Worm (Caenorhabditis elegans) whole organism, young adult: ENCODE measurements around the gene srx-19.

ENCODE experiments used
- B0019.2 ChIP-seq: fragments of 200-800 bp; sonication (Bioruptor generic); conservative IDR thresholded peaks from 2 replicates; pipeline ENCODE4 v1.3.6; 2022; ENCODE audit warnings: missing genetic modification reagents, missing genetic modification characterization, missing compliant biosample characterization
- D2030.7 ChIP-seq: fragments of 200-800 bp; sonication (Bioruptor generic); IDR thresholded peaks from 2 replicates; pipeline ENCODE4 v1.3.6; 2022; ENCODE audit warnings: missing genetic modification reagents, missing genetic modification characterization, missing compliant biosample characterization
- F10E7.11 ChIP-seq: sonication (generic microtip); optimal IDR thresholded peaks from 2 replicates; lab custom pipeline; 2017; ENCODE audit warnings: mild to moderate bottlenecking, missing genetic modification characterization, moderate library complexity, missing compliant biosample characterization
- F37B4.10 ChIP-seq: fragments of 200-800 bp; sonication (Bioruptor generic); IDR thresholded peaks from 2 replicates; pipeline ENCODE4 v1.3.6; 2022; ENCODE audit warnings: missing genetic modification characterization, missing compliant biosample characterization
- F49E8.2 ChIP-seq: sonication (generic microtip); optimal IDR thresholded peaks from 3 replicates; lab custom pipeline; 2017; ENCODE audit warnings: missing genetic modification characterization, mild to moderate bottlenecking, missing compliant biosample characterization, antibody characterized with exemption, moderate library complexity; ENCODE audit not compliant: insufficient read depth
- F57C9.4 ChIP-seq: sonication (generic microtip); optimal IDR thresholded peaks from 2 replicates; lab custom pipeline; 2017; ENCODE audit warnings: mild to moderate bottlenecking, missing genetic modification characterization, missing compliant biosample characterization
- K11D2.4 ChIP-seq: fragments of 200-800 bp; sonication (Bioruptor generic); IDR thresholded peaks from 2 replicates; pipeline ENCODE4 v1.3.6; 2022; ENCODE audit warnings: missing genetic modification reagents, missing genetic modification characterization, missing compliant biosample characterization
- K12H6.12 ChIP-seq: fragments of 200-800 bp; sonication (Bioruptor generic); optimal IDR thresholded peaks from 2 replicates; lab custom pipeline; 2018; ENCODE audit warnings: mild to moderate bottlenecking, missing genetic modification characterization, missing compliant biosample characterization
- T07F8.4 ChIP-seq: sonication (generic microtip); optimal IDR thresholded peaks from 2 replicates; lab custom pipeline; 2016; ENCODE audit warnings: mild to moderate bottlenecking, missing genetic modification characterization, moderate library complexity, missing compliant biosample characterization
- Y79H2A.3 ChIP-seq: fragments of 200-800 bp; sonication (Bioruptor generic); conservative IDR thresholded peaks from 2 replicates; pipeline ENCODE4 v1.3.6; 2022; ENCODE audit warnings: missing genetic modification reagents, missing genetic modification characterization, missing compliant biosample characterization
- Y95B8A.8 ChIP-seq: fragments of 200-800 bp; sonication (Bioruptor generic); IDR thresholded peaks from 2 replicates; pipeline ENCODE4 v1.3.6; 2022; ENCODE audit warnings: missing genetic modification reagents, missing genetic modification characterization, missing compliant biosample characterization
- ZK185.1 ChIP-seq: sonication (generic microtip); optimal IDR thresholded peaks from 2 replicates; lab custom pipeline; 2016; ENCODE audit warnings: mild to moderate bottlenecking, missing genetic modification characterization, missing compliant biosample characterization; ENCODE audit not compliant: poor library complexity, severe bottlenecking
- aptf-2 ChIP-seq: fragments of 200-800 bp; sonication (Bioruptor generic); conservative IDR thresholded peaks from 2 replicates; pipeline ENCODE4 v1.3.6; 2022; ENCODE audit warnings: missing genetic modification reagents, missing genetic modification characterization, missing compliant biosample characterization
- atf-7 ChIP-seq: sonication (generic microtip); optimal IDR thresholded peaks from 2 replicates; lab custom pipeline; 2017; ENCODE audit warnings: mild to moderate bottlenecking, missing genetic modification characterization, missing compliant biosample characterization
- athp-1 ChIP-seq: sonication (generic microtip); optimal IDR thresholded peaks from 2 replicates; lab custom pipeline; 2017; ENCODE audit warnings: mild to moderate bottlenecking, missing genetic modification characterization, missing compliant biosample characterization
- attf-3 ChIP-seq: fragments of 200-800 bp; sonication (Bioruptor generic); conservative IDR thresholded peaks from 2 replicates; pipeline ENCODE4 v1.3.6; 2022; ENCODE audit warnings: missing genetic modification reagents, missing genetic modification characterization, missing compliant biosample characterization
- cebp-1 ChIP-seq, 2 experiments: fragments of 200-800 bp in 1 of 2; sonication (Bioruptor generic) in 1 of 2; sonication (generic microtip) in 1 of 2; IDR thresholded peaks in 1 of 2; optimal IDR thresholded peaks in 1 of 2; 2 replicates each; pipeline versions ENCODE4 v1.3.6 to Lab custom; 2017 to 2022; ENCODE audit warnings: missing compliant biosample characterization in 2 of 2, missing genetic modification characterization in 2 of 2, mild to moderate bottlenecking in 1 of 2, missing genetic modification reagents in 1 of 2, moderate library complexity in 1 of 2
- ceh-27 ChIP-seq: fragments of 200-800 bp; sonication (Bioruptor generic); optimal IDR thresholded peaks from 2 replicates; lab custom pipeline; 2018; ENCODE audit warnings: mild to moderate bottlenecking, missing genetic modification characterization, moderate library complexity, missing compliant biosample characterization
- ceh-91 ChIP-seq: fragments of 200-800 bp; sonication (Bioruptor generic); IDR thresholded peaks from 2 replicates; pipeline ENCODE4 v1.3.6; 2022; ENCODE audit warnings: missing genetic modification reagents, missing genetic modification characterization, missing compliant biosample characterization
- dox-1 ChIP-seq: fragments of 200-800 bp; sonication (Bioruptor generic); IDR thresholded peaks from 2 replicates; pipeline ENCODE4 v1.3.6; 2022; ENCODE audit warnings: missing genetic modification reagents, missing genetic modification characterization, missing compliant biosample characterization
- dpl-1 ChIP-seq: fragments of 150-350 bp; optimal IDR thresholded peaks from 2 replicates; lab custom pipeline; 2014; ENCODE audit warnings: missing biosample characterization, missing genetic modification reagents, missing genetic modification characterization
- ekl-4 ChIP-seq: fragments of 200-800 bp; sonication (Bioruptor generic); IDR thresholded peaks from 2 replicates; pipeline ENCODE4 v1.3.6; 2022; ENCODE audit warnings: missing genetic modification reagents, missing genetic modification characterization, missing compliant biosample characterization
- gei-17 ChIP-seq: fragments of 200-800 bp; sonication (Bioruptor generic); optimal IDR thresholded peaks from 2 replicates; lab custom pipeline; 2018; ENCODE audit warnings: mild to moderate bottlenecking, missing genetic modification characterization, missing compliant biosample characterization
- him-1 ChIP-seq: sonication (generic microtip); optimal IDR thresholded peaks from 2 replicates; lab custom pipeline; 2016; ENCODE audit warnings: missing genotype, missing genetic modification reagents, missing genetic modification characterization, missing compliant biosample characterization
- hmg-1.2 ChIP-seq: fragments of 200-800 bp; sonication (Bioruptor generic); IDR thresholded peaks from 2 replicates; pipeline ENCODE4 v1.3.6; 2022; ENCODE audit warnings: missing genetic modification reagents, missing genetic modification characterization, missing compliant biosample characterization
- hmg-20 ChIP-seq: fragments of 200-800 bp; sonication (Bioruptor generic); IDR thresholded peaks from 2 replicates; pipeline ENCODE4 v1.3.6; 2022; ENCODE audit warnings: missing genetic modification reagents, missing genetic modification characterization, missing compliant biosample characterization
- lin-35 ChIP-seq, 3 experiments: fragments of 150-350 bp in 2 of 3; sonication (generic microtip) in 1 of 3; optimal IDR thresholded peaks; 2 replicates each; lab custom pipeline; 2014 to 2018; ENCODE audit warnings: missing biosample characterization in 3 of 3, missing genetic modification characterization in 3 of 3, missing genetic modification reagents in 3 of 3
- lin-54 ChIP-seq: fragments of 200-800 bp; sonication (Bioruptor generic); optimal IDR thresholded peaks from 2 replicates; lab custom pipeline; 2018; ENCODE audit warnings: mild to moderate bottlenecking, missing genetic modification characterization, missing compliant biosample characterization
- madf-8 ChIP-seq: fragments of 200-800 bp; sonication (Bioruptor generic); conservative IDR thresholded peaks from 2 replicates; pipeline ENCODE4 v1.3.6; 2022; ENCODE audit warnings: missing genetic modification reagents, missing genetic modification characterization, missing compliant biosample characterization
- nfya-1 ChIP-seq: sonication (generic microtip); optimal IDR thresholded peaks from 2 replicates; lab custom pipeline; 2017; ENCODE audit warnings: antibody characterized with exemption, missing compliant biosample characterization, missing genetic modification characterization, borderline replicate concordance; ENCODE audit not compliant: insufficient read depth
- nfyb-1 ChIP-seq: fragments of 200-800 bp; sonication (Bioruptor generic); IDR thresholded peaks from 2 replicates; pipeline ENCODE4 v1.3.6; 2022; ENCODE audit warnings: missing genetic modification reagents, missing genetic modification characterization, missing compliant biosample characterization
- nhr-120 ChIP-seq: fragments of 200-800 bp; sonication (Bioruptor generic); IDR thresholded peaks from 2 replicates; pipeline ENCODE4 v1.3.6; 2022; ENCODE audit warnings: missing genetic modification characterization, missing compliant biosample characterization
- rec-8 ChIP-seq, 2 experiments: sonication (generic microtip); optimal IDR thresholded peaks; 2 replicates each; lab custom pipeline; 2016; ENCODE audit warnings: mild to moderate bottlenecking in 2 of 2, missing genetic modification characterization in 2 of 2, missing genetic modification reagents in 2 of 2, missing genotype in 2 of 2, missing biosample characterization in 1 of 2, missing compliant biosample characterization in 1 of 2, moderate library complexity in 1 of 2
- rpc-1 ChIP-seq, 2 experiments: fragments of 150-350 bp in 1 of 2; sonication (generic microtip) in 1 of 2; optimal IDR thresholded peaks; 2 replicates each; lab custom pipeline; 2014 to 2018; ENCODE audit warnings: missing biosample characterization in 1 of 2, missing genetic modification characterization in 1 of 2, missing genetic modification reagents in 1 of 2, missing genotype in 1 of 2
- sdz-38 ChIP-seq: sonication (generic microtip); optimal IDR thresholded peaks from 2 replicates; lab custom pipeline; 2016; ENCODE audit warnings: missing genotype, missing genetic modification characterization, missing compliant biosample characterization
- sea-2 ChIP-seq: fragments of 200-800 bp; sonication (Bioruptor generic); IDR thresholded peaks from 2 replicates; pipeline ENCODE4 v1.3.6; 2022; ENCODE audit warnings: missing genetic modification characterization, missing compliant biosample characterization
- snpc-1.3 ChIP-seq: sonication (generic microtip); optimal IDR thresholded peaks from 2 replicates; lab custom pipeline; 2017; ENCODE audit warnings: missing genetic modification characterization, mild to moderate bottlenecking, missing compliant biosample characterization, antibody characterized with exemption, moderate library complexity, missing genotype, missing genetic modification reagents; ENCODE audit not compliant: insufficient read depth
- snpc-3.4 ChIP-seq: sonication (generic microtip); optimal IDR thresholded peaks from 2 replicates; lab custom pipeline; 2017; ENCODE audit warnings: missing genetic modification characterization, mild to moderate bottlenecking, missing compliant biosample characterization, antibody characterized with exemption, moderate library complexity, missing genotype, missing genetic modification reagents
- somi-1 ChIP-seq: fragments of 200-800 bp; sonication (Bioruptor generic); optimal IDR thresholded peaks from 2 replicates; lab custom pipeline; 2018; ENCODE audit warnings: mild to moderate bottlenecking, missing genetic modification characterization, missing compliant biosample characterization
- tlf-1 ChIP-seq: fragments of 200-800 bp; sonication (Bioruptor generic); optimal IDR thresholded peaks from 2 replicates; lab custom pipeline; 2018; ENCODE audit warnings: mild to moderate bottlenecking, missing genetic modification characterization, missing compliant biosample characterization
- unc-62 ChIP-seq: fragments of 150-350 bp; optimal IDR thresholded peaks from 2 replicates; lab custom pipeline; 2014; ENCODE audit warnings: missing biosample characterization, missing genetic modification reagents, missing genetic modification characterization
- xnd-1 ChIP-seq: sonication (generic microtip); optimal IDR thresholded peaks from 2 replicates; lab custom pipeline; 2016; ENCODE audit warnings: missing genotype, missing genetic modification reagents, missing genetic modification characterization, missing compliant biosample characterization
- ztf-18 ChIP-seq: sonication (generic microtip); optimal IDR thresholded peaks from 2 replicates; lab custom pipeline; 2016; ENCODE audit warnings: missing genotype, mild to moderate bottlenecking, missing genetic modification characterization, missing compliant biosample characterization
- ztf-26 ChIP-seq: sonication (generic microtip); optimal IDR thresholded peaks from 2 replicates; lab custom pipeline; 2017; ENCODE audit warnings: missing genetic modification characterization, missing compliant biosample characterization

Gene srx-19

DNA sequence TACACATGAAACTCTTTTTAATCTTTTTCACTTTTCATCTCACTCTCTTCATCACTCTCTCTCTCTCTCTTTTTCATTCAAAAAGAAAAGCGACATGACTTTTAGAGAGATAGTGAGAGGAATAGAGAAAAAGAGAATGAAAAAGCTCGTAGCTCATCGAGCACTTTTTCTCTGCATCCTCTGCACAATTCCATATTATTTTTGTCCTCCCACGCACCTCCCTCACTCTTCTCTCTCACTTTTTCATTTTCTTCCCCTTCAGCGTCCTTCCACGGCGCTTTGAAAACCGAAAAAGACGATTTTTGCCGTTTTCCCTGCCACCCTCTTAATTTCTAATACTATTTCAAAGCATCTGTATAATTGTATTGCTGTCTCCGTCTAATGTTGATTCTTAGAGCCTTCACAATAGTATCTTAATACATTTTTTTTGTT lies 34.0 kb upstream of the srx-19 start (continued):
- TF ChIP-seq sdz-38 (tag; lab: Kevin White, UChicago): no peak
- peak; percentile 76 for TF ChIP-seq K12H6.12 (tag; lab: Kevin White, UChicago)
- TF ChIP-seq dpl-1: no peak
- TF ChIP-seq attf-3 (GFP tag; lab: Robert Waterston, UW): 0 out of 2 replicates have a peak, but pooled peaks have one; percentile 10
- peak; percentile 77 for TF ChIP-seq hmg-1.2 (GFP tag; lab: Robert Waterston, UW)
- no peak for TF ChIP-seq hmg-20 (GFP tag; lab: Robert Waterston, UW)
- TF ChIP-seq lin-35 (GFP tag; optimal IDR thresholded peaks at IDR 0.05; lab: Kevin White, UChicago): peak in 1 of 3 experiments; percentile 52
- no peak for TF ChIP-seq Y95B8A.8 (GFP tag; lab: Robert Waterston, UW)
- TF ChIP-seq ceh-91: no peak
- TF ChIP-seq T07F8.4 (tag; lab: Kevin White, UChicago): no peak
- TF ChIP-seq athp-1: no peak
- TF ChIP-seq cebp-1 (GFP tag; IDR thresholded peaks at IDR 0.05; lab: Robert Waterston, UW): no peak
- TF ChIP-seq cebp-1 (tag; optimal IDR thresholded peaks at IDR 0.05; lab: Kevin White, UChicago): peak; percentile 75
- peak; percentile 76 for TF ChIP-seq atf-7 (tag; lab: Kevin White, UChicago)
- TF ChIP-seq Y79H2A.3 (GFP tag; lab: Robert Waterston, UW): no peak
- TF ChIP-seq F49E8.2 (tag; lab: Kevin White, UChicago): no peak
- TF ChIP-seq sea-2 (GFP tag; lab: Robert Waterston, UW): no peak
- peak; percentile 69 for TF ChIP-seq K11D2.4 (GFP tag; lab: Robert Waterston, UW)
- no peak for TF ChIP-seq him-1 (tag; lab: Kevin White, UChicago)
- TF ChIP-seq nfyb-1 (GFP tag; lab: Robert Waterston, UW): no peak; the same call in 1 of the 2 replicates
- no peak for TF ChIP-seq tlf-1
- TF ChIP-seq somi-1 (GFP tag; lab: Kevin White, UChicago): peak; percentile 78
- TF ChIP-seq nfya-1 (tag; lab: Kevin White, UChicago): no peak
- no peak for TF ChIP-seq unc-62 (GFP tag; lab: Kevin White, UChicago)
- TF ChIP-seq ztf-26 (tag; lab: Kevin White, UChicago): peak; percentile 11
- peak; percentile 24 for TF ChIP-seq ztf-18 (tag; lab: Kevin White, UChicago)
- no peak for TF ChIP-seq rpc-1 (optimal IDR thresholded peaks at IDR 0.05; lab: Kevin White, UChicago)
- no peak for TF ChIP-seq rpc-1 (tag; optimal IDR thresholded peaks at IDR 0.05; lab: Kevin White, UChicago)
- TF ChIP-seq B0019.2: no peak
- TF ChIP-seq F37B4.10 (GFP tag; lab: Robert Waterston, UW): no peak
- TF ChIP-seq snpc-1.3: no peak
- TF ChIP-seq lin-54 (GFP tag; lab: Kevin White, UChicago): peak; percentile 40
- TF ChIP-seq rec-8 (tag; optimal IDR thresholded peaks at IDR 0.05; lab: Kevin White, UChicago): no peak
- no peak for TF ChIP-seq F57C9.4 (tag; lab: Kevin White, UChicago)
- TF ChIP-seq ceh-27 (GFP tag; lab: Kevin White, UChicago): peak; percentile 45
- no peak for TF ChIP-seq xnd-1 (tag; lab: Kevin White, UChicago)
- TF ChIP-seq gei-17 (GFP tag; lab: Kevin White, UChicago): peak; percentile 20
- no peak; the same call in 1 of the 2 replicates for TF ChIP-seq dox-1 (GFP tag; lab: Robert Waterston, UW)
- no peak for TF ChIP-seq aptf-2 (GFP tag; lab: Robert Waterston, UW)
- peak; percentile 21 for TF ChIP-seq ZK185.1
- no peak for TF ChIP-seq D2030.7 (GFP tag; lab: Robert Waterston, UW)
- no peak for TF ChIP-seq snpc-3.4 (tag; lab: Kevin White, UChicago)
- no peak for TF ChIP-seq madf-8 (GFP tag; lab: Robert Waterston, UW)
- no peak for TF ChIP-seq F10E7.11 (tag; lab: Kevin White, UChicago)
- no peak for TF ChIP-seq ekl-4
- no peak for TF ChIP-seq nhr-120 (GFP tag; lab: Robert Waterston, UW)
